Fruit fly (Drosophila melanogaster) whole organism, wandering third instar larva: ENCODE results near the gene CG8289.

ENCODE experiments used
- Dif ChIP-seq: fragments of 200-275, 200-300 bp; sonication (Bioruptor generic); optimal IDR thresholded peaks from 2 replicates; lab custom pipeline; 2018; ENCODE audit warnings: missing biosample characterization, missing genetic modification characterization; ENCODE audit not compliant: partially characterized antibody
- Hnf4 ChIP-seq: fragments of 200-800 bp; sonication (Bioruptor generic); optimal IDR thresholded peaks from 2 replicates; lab custom pipeline; 2016; ENCODE audit warnings: missing biosample characterization, mild to moderate bottlenecking, missing genetic modification characterization
- Hr78 ChIP-seq: fragments of >200 bp; optimal IDR thresholded peaks from 2 replicates; lab custom pipeline; 2017; ENCODE audit warnings: missing biosample characterization, missing genetic modification characterization
- N ChIP-seq: fragments of >200 bp; optimal IDR thresholded peaks from 2 replicates; lab custom pipeline; 2018; ENCODE audit warnings: missing biosample characterization, missing external identifiers, missing genetic modification characterization
- OdsH ChIP-seq: fragments of 200-800 bp; sonication (Bioruptor generic); optimal IDR thresholded peaks from 2 replicates; lab custom pipeline; 2016; ENCODE audit warnings: missing biosample characterization, mild to moderate bottlenecking, missing genetic modification characterization
- Sp1 ChIP-seq: fragments of 200-800 bp; sonication (Bioruptor generic); optimal IDR thresholded peaks from 3 replicates; lab custom pipeline; 2019; ENCODE audit warnings: missing biosample characterization, mild to moderate bottlenecking, missing genetic modification characterization, moderate library complexity
- brk ChIP-seq: fragments of 200-800 bp; sonication (Bioruptor generic); optimal IDR thresholded peaks from 2 replicates; lab custom pipeline; 2016; ENCODE audit warnings: missing biosample characterization, mild to moderate bottlenecking, missing genetic modification characterization
- fru ChIP-seq: fragments of 200-800 bp; sonication (Bioruptor generic); optimal IDR thresholded peaks from 3 replicates; lab custom pipeline; 2016; ENCODE audit warnings: missing biosample characterization, mild to moderate bottlenecking, missing genetic modification characterization
- lola ChIP-seq: fragments of >200 bp; optimal IDR thresholded peaks from 2 replicates; lab custom pipeline; 2017; ENCODE audit warnings: missing biosample characterization, missing genetic modification characterization
- pan ChIP-seq: fragments of >200 bp; optimal IDR thresholded peaks from 2 replicates; lab custom pipeline; 2017
- sv ChIP-seq: fragments of 200-800 bp; sonication (Bioruptor generic); optimal IDR thresholded peaks from 3 replicates; lab custom pipeline; 2016; ENCODE audit warnings: missing biosample characterization, missing genetic modification characterization

dm6 chrX:17640837-17641236 lies 5.0 kb upstream of the CG8289 start:
- TF ChIP-seq pan: no peak
- TF ChIP-seq Hnf4: no peak
- no peak for TF ChIP-seq Hr78 (GFP tag; lab: Kevin White, UChicago)
- no peak for TF ChIP-seq brk (GFP tag; lab: Kevin White, UChicago)
- no peak for TF ChIP-seq lola (GFP tag; lab: Kevin White, UChicago)
- TF ChIP-seq sv (GFP tag; lab: Kevin White, UChicago): no peak
- TF ChIP-seq Sp1: no peak
- TF ChIP-seq Dif (GFP tag; lab: Kevin White, UChicago): no peak
- no peak for TF ChIP-seq OdsH (GFP tag; lab: Kevin White, UChicago)
- TF ChIP-seq fru (GFP tag; lab: Kevin White, UChicago): no peak
- no peak for TF ChIP-seq N (GFP tag; lab: Kevin White, UChicago)
